Worm (Caenorhabditis elegans): Measurements from ENCODE around the gene nkat-1.

DNA sequence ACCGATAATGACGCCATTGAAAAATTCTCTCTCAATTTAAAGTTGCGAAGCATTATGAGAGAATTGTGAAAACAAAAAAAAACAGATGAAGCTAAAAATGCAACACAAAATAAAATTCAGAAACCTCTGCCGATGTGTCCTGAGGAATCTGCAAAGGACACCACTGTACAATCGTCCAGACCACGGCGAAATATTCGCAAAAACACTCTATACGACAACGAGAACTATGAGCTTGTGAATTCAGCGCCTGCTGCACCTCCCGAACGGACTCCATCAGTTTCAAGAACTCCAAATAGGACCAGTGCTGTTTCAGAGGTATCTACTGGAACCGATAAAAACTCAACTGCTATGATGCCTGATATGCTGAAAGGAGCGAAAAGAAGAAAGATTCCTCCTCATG is 37.5 kb downstream of the nkat-1 start:
- TF ChIP-seq him-1 (tag; optimal IDR thresholded peaks at IDR 0.05) = no peak
- TF ChIP-seq dao-5 (tag; optimal IDR thresholded peaks at IDR 0.05) = no peak
